Worm (Caenorhabditis elegans) whole organism, dauer: ENCODE measurements around the gene srd-40.

ENCODE experiments used
- unc-62 ChIP-seq: sonication (generic microtip); optimal IDR thresholded peaks from 2 replicates; lab custom pipeline; 2017; ENCODE audit warnings: missing biosample characterization, missing genetic modification reagents, missing genetic modification characterization

srd-40 gene

DNA sequence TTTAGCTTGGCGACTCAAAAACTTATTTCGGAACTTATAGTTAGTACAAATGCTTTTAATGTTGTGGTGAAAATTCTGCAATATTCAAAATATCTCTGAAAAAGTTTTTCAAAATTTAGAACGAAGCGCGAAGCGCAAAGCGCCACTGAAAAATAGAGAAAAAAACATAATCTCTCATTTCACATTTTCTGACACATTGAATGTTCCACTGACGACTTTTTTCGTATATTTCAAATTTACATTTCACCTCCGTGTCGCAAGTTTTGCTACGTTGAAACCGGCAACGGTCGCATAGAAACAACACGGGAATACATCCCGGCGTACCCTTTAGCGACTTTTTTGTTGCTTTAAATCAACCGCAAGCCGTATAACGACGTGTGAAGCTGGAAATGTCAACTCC, 24.8 kb downstream of the srd-40 start, which contains the start of gene F42F12.14:
Gene F42F12.14, plus strand, starts transcription at position 301 of the 400 bp plus-strand sequence.
- TF ChIP-seq unc-62 (GFP tag; lab: Kevin White, UChicago), result no peak

ce11 chrX:12350207-12350606, 26.7 kb downstream of the srd-40 start, which contains the start of gene F42F12.3:
Gene F42F12.3, plus strand, starts transcription at chrX:12350578.
- TF ChIP-seq unc-62 (GFP tag; lab: Kevin White, UChicago), result no peak

- no peak for TF ChIP-seq unc-62 (GFP tag; lab: Kevin White, UChicago)
These were observed 29.3 kb downstream of the srd-40 start, which contains the start of gene F42F12.4 for ce11 chrX:12352872-12353271. Gene F42F12.4, minus strand, starts transcription at chrX:12352947.

ce11 chrX:12356581-12356980, 33.0 kb downstream of the srd-40 start, which contains the start of gene nspc-12:
Gene nspc-12, minus strand, starts transcription at chrX:12356681.
- TF ChIP-seq unc-62 (GFP tag; lab: Kevin White, UChicago), result no peak

ce11 chrX:12357127-12357526, 33.6 kb downstream of the srd-40 start, which contains the start of gene nspc-13:
Gene nspc-13, plus strand, starts transcription at chrX:12357427.
- TF ChIP-seq unc-62 (GFP tag; lab: Kevin White, UChicago), result no peak

DNA sequence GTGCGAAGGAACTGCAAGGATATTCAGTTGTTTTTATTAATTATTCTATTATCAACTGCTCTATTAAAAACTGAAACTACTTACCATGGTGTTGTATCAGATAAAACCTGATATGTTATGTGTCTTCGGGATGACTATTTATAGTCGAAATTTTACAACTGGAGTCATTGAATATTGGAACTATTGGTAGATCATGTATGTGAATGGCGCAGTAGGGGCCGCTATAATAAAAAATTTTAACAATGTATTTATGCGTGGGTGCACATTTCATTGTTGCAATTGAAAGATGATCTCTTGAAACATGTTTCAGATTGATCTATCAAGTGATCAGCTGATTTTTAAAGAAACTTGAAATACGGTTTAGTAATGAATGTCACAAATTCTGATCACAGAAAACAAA, 35.4 kb downstream of the srd-40 start, which contains the start of gene nspc-14:
Gene nspc-14, minus strand, starts transcription at position 101 of the 400 bp plus-strand sequence.
- no peak for TF ChIP-seq unc-62 (GFP tag; lab: Kevin White, UChicago)

DNA sequence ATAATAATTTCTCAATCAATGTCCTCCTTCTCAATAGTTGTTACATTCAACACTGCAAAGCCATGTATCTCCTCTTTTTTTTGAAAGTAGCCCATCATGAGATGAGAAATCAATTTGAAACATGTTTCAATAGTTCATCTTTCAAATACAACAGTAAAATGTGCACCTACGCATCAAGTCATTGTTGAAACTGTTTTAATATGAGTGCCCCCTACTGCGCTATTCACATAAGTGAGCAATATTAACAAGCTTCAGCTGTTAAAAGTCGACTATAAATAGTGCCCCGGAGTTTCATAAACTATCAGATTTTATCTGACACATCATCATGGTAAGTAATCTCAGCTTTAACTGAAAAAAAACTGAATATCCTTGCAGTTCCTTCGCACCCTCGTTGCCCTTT, 36.9 kb downstream of the srd-40 start, which contains the start of the genes nspc-15 and F19H6.6:
Gene nspc-15, plus strand, starts transcription at position 301 of the 400 bp plus-strand sequence.
Gene F19H6.6, plus strand, starts transcription at position 384 of the 400 bp plus-strand sequence.
- TF ChIP-seq unc-62 (GFP tag; lab: Kevin White, UChicago), result no peak

ce11 chrX:12362951-12363486, 39.5 kb downstream of the srd-40 start:
- peak; percentile 33 for TF ChIP-seq unc-62 (GFP tag; lab: Kevin White, UChicago)

DNA sequence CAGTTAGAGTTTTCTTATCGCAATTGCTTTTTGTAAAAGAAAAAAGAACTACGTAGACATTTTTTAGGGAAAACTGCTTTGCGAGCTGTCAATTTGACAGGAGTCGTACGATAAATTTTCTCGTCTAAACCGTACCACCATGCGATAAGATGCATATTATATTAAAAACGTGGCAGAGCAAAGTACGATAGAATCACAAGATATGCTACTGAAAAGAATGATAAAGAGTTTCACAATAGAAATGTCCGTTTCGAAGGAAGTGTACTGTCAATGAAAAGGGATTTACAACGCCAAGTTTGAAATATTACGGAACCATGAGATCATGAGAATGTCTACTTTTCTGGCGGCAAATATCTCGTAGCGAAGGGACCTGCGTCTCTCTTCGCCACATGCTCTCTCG, 41.3 kb downstream of the srd-40 start, which contains the start of gene F19H6.5:
Gene F19H6.5, minus strand, starts transcription at position 101 of the 400 bp plus-strand sequence.
- no peak for TF ChIP-seq unc-62 (GFP tag; lab: Kevin White, UChicago)

DNA sequence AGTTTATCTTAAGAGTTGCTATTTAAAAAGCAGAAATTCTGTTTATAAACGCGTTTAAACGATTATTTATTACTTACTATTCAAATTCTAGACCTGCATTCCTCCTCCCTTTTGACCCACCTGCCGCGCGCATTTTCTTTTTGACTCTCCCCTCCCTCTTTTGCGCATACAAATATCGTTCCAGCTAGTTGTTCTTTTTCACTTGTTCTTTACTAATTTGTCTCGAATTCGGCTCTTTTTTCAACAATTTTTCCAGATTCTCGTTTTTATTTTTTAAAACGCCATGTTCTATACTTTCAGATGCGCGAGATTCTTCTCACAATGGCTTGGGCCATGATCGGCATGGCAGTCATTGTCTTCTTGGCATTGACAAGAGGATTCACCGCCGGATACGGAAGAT, 41.8 kb downstream of the srd-40 start, which contains the start of gene F19H6.4:
Gene F19H6.4, plus strand, starts transcription at position 301 of the 400 bp plus-strand sequence.
- no peak for TF ChIP-seq unc-62 (GFP tag; lab: Kevin White, UChicago)

- TF ChIP-seq unc-62 (GFP tag; lab: Kevin White, UChicago), result no peak
These were observed 44.0 kb downstream of the srd-40 start for ce11 chrX:12367498-12367897.

ce11 chrX:12371321-12371720, 47.8 kb downstream of the srd-40 start, which contains the start of gene rif-1.2:
Gene rif-1.2, minus strand, starts transcription at chrX:12371421.
- TF ChIP-seq unc-62 (GFP tag; lab: Kevin White, UChicago), result no peak
